Fruit fly (Drosophila melanogaster) whole organism, embryonic: ENCODE measurements around the gene Spn38F.

Experiments used
- Aef1 ChIP-seq: fragments of 200-800 bp; sonication (Bioruptor generic); IDR thresholded peaks from 3 replicates; pipeline ENCODE4 v1.3.6; 2022; ENCODE audit warnings: missing biosample characterization, missing genetic modification characterization
- BtbVII ChIP-seq: fragments of 200-800 bp; sonication (Bioruptor generic); optimal IDR thresholded peaks from 3 replicates; lab custom pipeline; 2017; ENCODE audit warnings: missing biosample characterization, mild to moderate bottlenecking, missing genetic modification characterization
- CG10366 ChIP-seq: fragments of 200-800 bp; sonication (Bioruptor generic); IDR thresholded peaks from 2 replicates; pipeline ENCODE4 v1.3.6; 2022; ENCODE audit warnings: missing biosample characterization, missing genetic modification characterization
- CG12769 ChIP-seq: fragments of 200-800 bp; sonication (Bioruptor generic); optimal IDR thresholded peaks from 2 replicates; lab custom pipeline; 2019; ENCODE audit warnings: missing biosample characterization, mild to moderate bottlenecking, missing genetic modification characterization, moderate library complexity
- CG12942 ChIP-seq: fragments of 200-800 bp; sonication (Bioruptor generic); optimal IDR thresholded peaks from 3 replicates; lab custom pipeline; 2016; ENCODE audit warnings: missing biosample characterization, missing genetic modification characterization
- CG13287 ChIP-seq: fragments of 200-800 bp; sonication (Bioruptor generic); IDR thresholded peaks from 2 replicates; pipeline ENCODE4 v1.3.6; 2022; ENCODE audit warnings: missing biosample characterization, missing genetic modification characterization; ENCODE audit not compliant: partially characterized antibody
- CG13424 ChIP-seq: fragments of 200-800 bp; sonication (Bioruptor generic); optimal IDR thresholded peaks from 2 replicates; lab custom pipeline; 2019; ENCODE audit warnings: missing biosample characterization, mild to moderate bottlenecking, missing genetic modification characterization, moderate library complexity
- CG13624 ChIP-seq: fragments of 200-800 bp; sonication (Bioruptor generic); optimal IDR thresholded peaks from 2 replicates; lab custom pipeline; 2016; ENCODE audit warnings: missing biosample characterization, missing genetic modification characterization
- CG14014 ChIP-seq: fragments of 200-800 bp; sonication (Bioruptor generic); IDR thresholded peaks from 2 replicates; pipeline ENCODE4 v1.3.6; 2022; ENCODE audit warnings: missing biosample characterization, missing genetic modification characterization
- CG17829 ChIP-seq: fragments of 200-800 bp; optimal IDR thresholded peaks from 2 replicates; lab custom pipeline; 2019; ENCODE audit warnings: missing biosample characterization, mild to moderate bottlenecking, missing genetic modification characterization, moderate library complexity
- CG18619 ChIP-seq: fragments of 200-800 bp; sonication (Bioruptor generic); optimal IDR thresholded peaks from 3 replicates; lab custom pipeline; 2017; ENCODE audit warnings: missing biosample characterization, mild to moderate bottlenecking, missing genetic modification characterization
- CG3995 ChIP-seq: fragments of 200-800 bp; sonication (Bioruptor generic); optimal IDR thresholded peaks from 3 replicates; lab custom pipeline; 2016; ENCODE audit warnings: missing biosample characterization, missing genetic modification characterization
- CG7556 ChIP-seq: fragments of 200-800 bp; sonication (Bioruptor generic); optimal IDR thresholded peaks from 2 replicates; lab custom pipeline; 2017; ENCODE audit warnings: missing biosample characterization, mild to moderate bottlenecking, missing genetic modification characterization
- CG8924 ChIP-seq: fragments of 200-800 bp; optimal IDR thresholded peaks from 3 replicates; lab custom pipeline; 2019; ENCODE audit warnings: missing biosample characterization, mild to moderate bottlenecking, missing genetic modification characterization, moderate library complexity
- CG9215 ChIP-seq: fragments of 200-800 bp; sonication (Bioruptor generic); IDR thresholded peaks from 2 replicates; pipeline ENCODE4 v1.3.6; 2022; ENCODE audit warnings: missing biosample characterization, missing genetic modification characterization
- Camta ChIP-seq: fragments of 200-800 bp; sonication (Bioruptor generic); optimal IDR thresholded peaks from 2 replicates; lab custom pipeline; 2016; ENCODE audit warnings: missing biosample characterization, missing genetic modification characterization
- D19A ChIP-seq: fragments of 200-800 bp; optimal IDR thresholded peaks from 3 replicates; lab custom pipeline; 2019; ENCODE audit warnings: missing biosample characterization, mild to moderate bottlenecking, missing genetic modification characterization, moderate library complexity
- Fer1 ChIP-seq: fragments of 200-800 bp; sonication (Bioruptor generic); optimal IDR thresholded peaks from 2 replicates; lab custom pipeline; 2017; ENCODE audit warnings: missing biosample characterization, mild to moderate bottlenecking, missing genetic modification characterization
- Fer3 ChIP-seq: fragments of 200-800 bp; sonication (Bioruptor generic); optimal IDR thresholded peaks from 2 replicates; lab custom pipeline; 2018; ENCODE audit warnings: missing biosample characterization, mild to moderate bottlenecking, missing genetic modification characterization, moderate library complexity
- HLH3B ChIP-seq: fragments of 200-800 bp; sonication (Bioruptor generic); IDR thresholded peaks from 2 replicates; pipeline ENCODE4 v1.3.6; 2022; ENCODE audit warnings: missing biosample characterization, missing genetic modification characterization
- Med ChIP-seq: fragments of 200-800 bp; sonication (Bioruptor generic); peaks from one replicate; lab custom pipeline; 2016; ENCODE audit warnings: missing biosample characterization, missing genetic modification characterization, mild to moderate bottlenecking, inconsistent platforms, moderate library complexity
- Meics ChIP-seq: fragments of 200-800 bp; sonication (Bioruptor generic); optimal IDR thresholded peaks from 2 replicates; lab custom pipeline; 2017; ENCODE audit warnings: missing biosample characterization, mild to moderate bottlenecking, missing genetic modification characterization
- Oaz ChIP-seq: fragments of 200-800 bp; sonication (Bioruptor generic); IDR thresholded peaks from 2 replicates; pipeline ENCODE4 v1.3.6; 2022; ENCODE audit warnings: missing biosample characterization, missing genetic modification characterization
- PHDP ChIP-seq: fragments of 200-800 bp; sonication (Bioruptor generic); optimal IDR thresholded peaks from 3 replicates; lab custom pipeline; 2018; ENCODE audit warnings: missing biosample characterization, mild to moderate bottlenecking, missing genetic modification characterization, moderate library complexity
- Pdp1 ChIP-seq, 2 experiments: fragments of 200-800 bp; sonication (Bioruptor generic); optimal IDR thresholded peaks; 3 replicates each; lab custom pipeline; 2016; ENCODE audit warnings: missing biosample characterization in 2 of 2, missing genetic modification characterization in 2 of 2, mild to moderate bottlenecking in 1 of 2, moderate library complexity in 1 of 2
- amos ChIP-seq: fragments of 200-800 bp; sonication (Bioruptor generic); IDR thresholded peaks from 2 replicates; pipeline ENCODE4 v1.3.6; 2022; ENCODE audit warnings: missing biosample characterization, missing genetic modification characterization; ENCODE audit not compliant: partially characterized antibody
- chif ChIP-seq, 2 experiments: fragments of 200-800 bp; sonication (Bioruptor generic); optimal IDR thresholded peaks; 3 replicates each; lab custom pipeline; 2016; ENCODE audit warnings: missing biosample characterization in 2 of 2, missing genetic modification characterization in 2 of 2
- chinmo ChIP-seq: fragments of 200-800 bp; sonication (Bioruptor generic); IDR thresholded peaks from 4 replicates; pipeline ENCODE4 v1.3.6; 2022; ENCODE audit warnings: missing biosample characterization, missing genetic modification characterization; ENCODE audit not compliant: partially characterized antibody
- ci ChIP-seq: fragments of 200-800 bp; sonication (Bioruptor generic); IDR thresholded peaks from 3 replicates; pipeline ENCODE4 v1.3.6; 2022; ENCODE audit warnings: missing biosample characterization, missing genetic modification characterization
- crc ChIP-seq: fragments of 200-800 bp; sonication (Bioruptor generic); optimal IDR thresholded peaks from 2 replicates; lab custom pipeline; 2016; ENCODE audit warnings: missing biosample characterization, missing genetic modification characterization
- dmrt99B ChIP-seq: fragments of 200-800 bp; sonication (Bioruptor generic); optimal IDR thresholded peaks from 2 replicates; lab custom pipeline; 2018; ENCODE audit warnings: missing biosample characterization, mild to moderate bottlenecking, missing genetic modification characterization, moderate library complexity
- eyg ChIP-seq: fragments of 200-800 bp; sonication (Bioruptor generic); optimal IDR thresholded peaks from 3 replicates; lab custom pipeline; 2016; ENCODE audit warnings: missing biosample characterization, missing genetic modification characterization
- gcm2 ChIP-seq: fragments of 200-800 bp; sonication (Bioruptor generic); optimal IDR thresholded peaks from 2 replicates; lab custom pipeline; 2016; ENCODE audit warnings: missing biosample characterization, missing genetic modification characterization
- jing ChIP-seq: fragments of 200-800 bp; sonication (Bioruptor generic); optimal IDR thresholded peaks from 2 replicates; lab custom pipeline; 2018; ENCODE audit warnings: missing biosample characterization, mild to moderate bottlenecking, missing genetic modification characterization
- nmo ChIP-seq: fragments of 200-800 bp; sonication (Bioruptor generic); optimal IDR thresholded peaks from 2 replicates; lab custom pipeline; 2018; ENCODE audit warnings: missing biosample characterization, mild to moderate bottlenecking, missing genetic modification characterization, moderate library complexity
- oc ChIP-seq: fragments of 200-800 bp; sonication (Bioruptor generic); optimal IDR thresholded peaks from 2 replicates; lab custom pipeline; 2018; ENCODE audit warnings: missing biosample characterization, mild to moderate bottlenecking, missing genetic modification characterization, moderate library complexity
- org-1 ChIP-seq: fragments of 200-800 bp; sonication (Bioruptor generic); optimal IDR thresholded peaks from 2 replicates; lab custom pipeline; 2017; ENCODE audit warnings: missing biosample characterization, missing genetic modification characterization
- p53 ChIP-seq: fragments of 200-800 bp; sonication (Bioruptor generic); optimal IDR thresholded peaks from 2 replicates; lab custom pipeline; 2016; ENCODE audit warnings: missing biosample characterization, missing genetic modification characterization
- prd ChIP-seq, 3 experiments: fragments of >200 bp in 2 of 3; fragments of 200-800 bp in 1 of 3; sonication (Bioruptor generic) in 1 of 3; optimal IDR thresholded peaks in 2 of 3; IDR thresholded peaks in 1 of 3; 2 replicates in 2 of 3; 3 replicates in 1 of 3; pipeline versions ENCODE4 v1.3.6 to Lab custom; 2017 to 2022; ENCODE audit warnings: missing biosample characterization in 1 of 3, missing genetic modification characterization in 1 of 3
- pum ChIP-seq: fragments of 200-800 bp; sonication (Bioruptor generic); optimal IDR thresholded peaks from 2 replicates; lab custom pipeline; 2016; ENCODE audit warnings: missing biosample characterization, missing genetic modification characterization
- repo ChIP-seq: fragments of 200-800 bp; sonication (Bioruptor generic); optimal IDR thresholded peaks from 2 replicates; lab custom pipeline; 2016; ENCODE audit warnings: missing biosample characterization, missing genetic modification characterization
- sd ChIP-seq: fragments of 200-800 bp; sonication (Bioruptor generic); optimal IDR thresholded peaks from 3 replicates; lab custom pipeline; 2018; ENCODE audit warnings: missing biosample characterization, mild to moderate bottlenecking, missing genetic modification characterization, moderate library complexity
- sens-2 ChIP-seq: fragments of 200-800 bp; sonication (Bioruptor generic); IDR thresholded peaks from 2 replicates; pipeline ENCODE4 v1.3.6; 2022; ENCODE audit warnings: missing biosample characterization, missing genetic modification characterization
- so ChIP-seq: fragments of 200-800 bp; sonication (Bioruptor generic); IDR thresholded peaks from 3 replicates; pipeline ENCODE4 v1.3.6; 2022; ENCODE audit warnings: missing biosample characterization, missing genetic modification characterization
- tin ChIP-seq: fragments of 200-800 bp; sonication (Bioruptor generic); optimal IDR thresholded peaks from 3 replicates; lab custom pipeline; 2016; ENCODE audit warnings: missing biosample characterization, missing genetic modification characterization
- ttk ChIP-seq: fragments of 200-800 bp; sonication (Bioruptor generic); IDR thresholded peaks from 2 replicates; pipeline ENCODE4 v2.1.2; 2022; ENCODE audit warnings: missing biosample characterization, missing genetic modification characterization
- z ChIP-seq: fragments of 200-800 bp; sonication (Bioruptor generic); IDR thresholded peaks from 3 replicates; pipeline ENCODE4 v1.3.6; 2022; ENCODE audit warnings: missing biosample characterization, missing genetic modification characterization

Spn38F gene

DNA sequence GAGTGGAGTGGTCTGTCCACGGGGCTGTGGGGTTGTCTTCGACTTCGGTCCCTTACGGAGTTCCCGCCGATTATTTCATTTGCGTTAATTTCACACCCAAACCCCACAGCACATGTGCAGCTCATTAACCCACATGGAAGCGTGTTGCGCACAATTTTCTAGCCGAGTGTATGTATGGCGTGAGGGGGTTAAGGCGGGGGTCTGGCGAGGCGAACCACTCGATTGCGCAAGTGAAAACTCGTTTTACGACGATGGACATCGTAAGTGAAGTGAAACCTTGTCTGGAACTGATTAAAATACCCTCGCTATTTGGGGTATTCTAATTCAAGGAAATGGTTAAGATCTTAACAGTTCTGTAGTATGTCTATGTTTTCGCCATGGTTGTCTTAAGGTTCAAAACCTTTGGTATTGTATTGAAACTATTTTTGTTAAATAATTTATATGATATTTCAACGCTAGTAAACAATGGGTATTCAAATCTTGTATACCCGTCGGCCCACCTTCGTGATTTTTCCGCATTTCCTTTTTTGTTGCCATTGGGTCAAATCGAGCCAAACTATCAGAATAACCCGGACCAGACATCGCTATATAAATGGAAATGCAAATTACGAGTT lies 26.6 kb downstream of the Spn38F start (continued):
- TF ChIP-seq amos (GFP tag; lab: Robert Waterston, UW), result no peak
- TF ChIP-seq CG13624 (GFP tag; lab: Kevin White, UChicago), result peak; percentile 2
- TF ChIP-seq CG7556 (GFP tag; lab: Kevin White, UChicago), result peak; percentile 37
- TF ChIP-seq CG3995 (GFP tag; lab: Kevin White, UChicago), result no peak
- TF ChIP-seq z, result no peak
- no peak for TF ChIP-seq prd (optimal IDR thresholded peaks at IDR 0.05; lab: Kevin White, UChicago)
- peak; percentile 60; the same call in 2 of the 3 replicates for TF ChIP-seq prd (GFP tag; IDR thresholded peaks at IDR 0.05; lab: Robert Waterston, UW)
- TF ChIP-seq BtbVII, result peak; percentile 46
- peak; percentile 15 for TF ChIP-seq org-1 (GFP tag; lab: Kevin White, UChicago)
- TF ChIP-seq Fer1 (GFP tag; lab: Kevin White, UChicago), result peak; percentile 61
- TF ChIP-seq tin (GFP tag; lab: Kevin White, UChicago), result peak; percentile 16
- TF ChIP-seq Pdp1 (GFP tag; optimal IDR thresholded peaks at IDR 0.05; lab: Kevin White, UChicago), result peak in 1 of 2 experiments; percentile 84
- TF ChIP-seq CG9215 (GFP tag; lab: Robert Waterston, UW), result 0 out of 2 replicates have a peak, but pooled peaks have one; percentile 16
- peak; percentile 19 for TF ChIP-seq CG12769
- peak; percentile 6 for TF ChIP-seq oc (tag; lab: Kevin White, UChicago)
- TF ChIP-seq CG8924 (tag; lab: Kevin White, UChicago), result peak; percentile 57
- TF ChIP-seq jing (GFP tag; lab: Kevin White, UChicago), result peak; percentile 10
- no peak for TF ChIP-seq gcm2 (GFP tag; lab: Kevin White, UChicago)
- TF ChIP-seq chif (GFP tag; optimal IDR thresholded peaks at IDR 0.05; lab: Kevin White, UChicago), result peak in 1 of 2 experiments; percentile 35
- peak; percentile 39 for TF ChIP-seq Meics (GFP tag; lab: Kevin White, UChicago)
- peak; percentile 68 for TF ChIP-seq D19A (tag; lab: Kevin White, UChicago)
- TF ChIP-seq nmo (GFP tag; lab: Kevin White, UChicago), result peak; percentile 58
- no peak for TF ChIP-seq repo (GFP tag; lab: Kevin White, UChicago)
- TF ChIP-seq so (GFP tag; lab: Robert Waterston, UW), result peak; percentile 64; the same call in 2 of the 3 replicates
- TF ChIP-seq p53 (GFP tag; lab: Kevin White, UChicago), result no peak
- peak; percentile 44 for TF ChIP-seq PHDP
- peak; percentile 41 for TF ChIP-seq Fer3 (tag; lab: Kevin White, UChicago)
- peak; percentile 54; the same call in 1 of the 2 replicates for TF ChIP-seq CG10366
- TF ChIP-seq CG18619 (GFP tag; lab: Kevin White, UChicago), result no peak
- peak; percentile 3 for TF ChIP-seq sd
- no peak for TF ChIP-seq crc (GFP tag; lab: Kevin White, UChicago)
- peak; percentile 83 for TF ChIP-seq dmrt99B (tag; lab: Kevin White, UChicago)
- TF ChIP-seq CG14014, result 0 out of 2 replicates have a peak, but pooled peaks have one; percentile 32
- TF ChIP-seq chinmo, result 0 out of 4 replicates have a peak, but pooled peaks have one; percentile 36
- TF ChIP-seq Med (GFP tag; lab: Kevin White, UChicago), result peak; percentile 78
- TF ChIP-seq HLH3B, result peak; percentile 39; the same call in 1 of the 2 replicates
- TF ChIP-seq ci (GFP tag; lab: Robert Waterston, UW), result peak; percentile 75
- TF ChIP-seq CG17829 (tag; lab: Kevin White, UChicago), result peak; percentile 29
- TF ChIP-seq sens-2, result no peak
- peak; percentile 48 for TF ChIP-seq Oaz
- TF ChIP-seq Camta, result peak; percentile 9
- peak; percentile 44; the same call in 1 of the 2 replicates for TF ChIP-seq ttk (GFP tag; lab: Robert Waterston, UW)
- no peak for TF ChIP-seq pum (GFP tag; lab: Kevin White, UChicago)
- TF ChIP-seq CG13424 (tag; lab: Kevin White, UChicago), result peak; percentile 55
- TF ChIP-seq CG13287 (GFP tag; lab: Robert Waterston, UW), result no peak
- no peak for TF ChIP-seq eyg
- peak; percentile 4 for TF ChIP-seq CG12942 (GFP tag; lab: Kevin White, UChicago)
- TF ChIP-seq Aef1 (GFP tag; lab: Robert Waterston, UW), result 0 out of 3 replicates have a peak, but pooled peaks have one; percentile 20
